Worm (Caenorhabditis elegans) whole organism, L1 larva: ENCODE data around the gene cec-3.

Source experiments
- C34B4.2 ChIP-seq: sonication (generic microtip); optimal IDR thresholded peaks from 2 replicates; lab custom pipeline; 2017; ENCODE audit warnings: mild to moderate bottlenecking, missing genetic modification characterization, missing compliant biosample characterization
- aha-1 ChIP-seq: fragments of 150-350 bp; optimal IDR thresholded peaks from 2 replicates; lab custom pipeline; 2014; ENCODE audit warnings: missing biosample characterization, missing genetic modification characterization
- alr-1 ChIP-seq: fragments of 200-800 bp; sonication (Bioruptor generic); optimal IDR thresholded peaks from 2 replicates; lab custom pipeline; 2018; ENCODE audit warnings: borderline replicate concordance, mild to moderate bottlenecking, missing genetic modification characterization, missing compliant biosample characterization
- aly-2 ChIP-seq: fragments of 150-350 bp; optimal IDR thresholded peaks from 2 replicates; lab custom pipeline; 2014; ENCODE audit warnings: missing biosample characterization, missing genetic modification characterization
- ama-1 ChIP-seq: fragments of 150-350 bp; optimal IDR thresholded peaks from 2 replicates; lab custom pipeline; 2014
- blmp-1 ChIP-seq: fragments of 150-350 bp; optimal IDR thresholded peaks from 2 replicates; lab custom pipeline; 2014; ENCODE audit warnings: missing biosample characterization, missing genetic modification characterization
- ceh-63 ChIP-seq: fragments of 200-800 bp; sonication (Bioruptor generic); optimal IDR thresholded peaks from 2 replicates; lab custom pipeline; 2018; ENCODE audit warnings: mild to moderate bottlenecking, missing genetic modification characterization, missing compliant biosample characterization
- ceh-82 ChIP-seq, 3 experiments: fragments of 150-350 bp in 1 of 3; sonication (generic microtip) in 2 of 3; optimal IDR thresholded peaks; 2 replicates each; lab custom pipeline; 2014 to 2017; ENCODE audit warnings: missing biosample characterization in 3 of 3, missing genetic modification characterization in 3 of 3
- ceh-90 ChIP-seq: sonication (generic microtip); optimal IDR thresholded peaks from 2 replicates; lab custom pipeline; 2016; ENCODE audit warnings: missing genetic modification characterization, missing compliant biosample characterization
- ces-1 ChIP-seq: fragments of 150-350 bp; optimal IDR thresholded peaks from 2 replicates; lab custom pipeline; 2014; ENCODE audit warnings: missing biosample characterization, missing genetic modification reagents, missing genetic modification characterization
- dpl-1 ChIP-seq, 3 experiments: fragments of 150-350 bp in 2 of 3; sonication (generic microtip) in 1 of 3; optimal IDR thresholded peaks; 2 replicates each; lab custom pipeline; 2014 to 2017; ENCODE audit warnings: missing biosample characterization in 3 of 3, missing genetic modification characterization in 3 of 3, missing genetic modification reagents in 3 of 3
- dsc-1 ChIP-seq: sonication (generic microtip); optimal IDR thresholded peaks from 2 replicates; lab custom pipeline; 2016; ENCODE audit warnings: mild to moderate bottlenecking, missing genetic modification characterization, missing compliant biosample characterization
- efl-1 ChIP-seq, 4 experiments: fragments of 150-350 bp; optimal IDR thresholded peaks in 3 of 4; peaks in 1 of 4; 1 replicate in 1 of 4; 2 replicates in 3 of 4; lab custom pipeline; 2014; ENCODE audit warnings: missing biosample characterization in 2 of 4, missing genetic modification characterization in 2 of 4, missing genetic modification reagents in 2 of 4
- efl-3 ChIP-seq: fragments of 200-800 bp; sonication (Bioruptor generic); optimal IDR thresholded peaks from 2 replicates; lab custom pipeline; 2018; ENCODE audit warnings: mild to moderate bottlenecking, missing genetic modification characterization, missing compliant biosample characterization
- elt-2 ChIP-seq: sonication (generic microtip); optimal IDR thresholded peaks from 2 replicates; lab custom pipeline; 2016; ENCODE audit warnings: missing genetic modification characterization, mild to moderate bottlenecking, inconsistent platforms, missing compliant biosample characterization, missing genetic modification reagents
- ets-5 ChIP-seq: fragments of 200-800 bp; sonication (Bioruptor generic); IDR thresholded peaks from 2 replicates; pipeline ENCODE4 v1.3.6; 2022; ENCODE audit warnings: missing genetic modification characterization, missing compliant biosample characterization
- fkh-10 ChIP-seq: sonication (generic microtip); optimal IDR thresholded peaks from 2 replicates; lab custom pipeline; 2017; ENCODE audit warnings: missing biosample characterization, missing genetic modification reagents, missing genetic modification characterization
- fkh-8 ChIP-seq: sonication (generic microtip); optimal IDR thresholded peaks from 2 replicates; lab custom pipeline; 2016; ENCODE audit warnings: mild to moderate bottlenecking, missing genetic modification characterization, missing compliant biosample characterization
- hlh-17 ChIP-seq: fragments of 200-800 bp; sonication (Bioruptor generic); optimal IDR thresholded peaks from 2 replicates; lab custom pipeline; 2018; ENCODE audit warnings: missing genetic modification characterization, mild to moderate bottlenecking, missing compliant biosample characterization, moderate library complexity, borderline replicate concordance
- hpl-2 ChIP-seq: fragments of 150-350 bp; optimal IDR thresholded peaks from 2 replicates; lab custom pipeline; 2014; ENCODE audit warnings: missing biosample characterization, missing genetic modification reagents, missing genetic modification characterization
- jun-1 ChIP-seq: fragments of 150-350 bp; optimal IDR thresholded peaks from 2 replicates; lab custom pipeline; 2014; ENCODE audit warnings: missing biosample characterization, missing genetic modification reagents, missing genetic modification characterization
- lin-13 ChIP-seq: fragments of 150-350 bp; optimal IDR thresholded peaks from 2 replicates; lab custom pipeline; 2014; ENCODE audit warnings: missing biosample characterization, missing genetic modification reagents, missing genetic modification characterization
- lin-35 ChIP-seq, 2 experiments: fragments of 150-350 bp; optimal IDR thresholded peaks; 2 replicates each; lab custom pipeline; 2014; ENCODE audit warnings: missing biosample characterization in 2 of 2, missing genetic modification characterization in 2 of 2, missing genetic modification reagents in 2 of 2
- lsy-2 ChIP-seq, 2 experiments: fragments of 150-350 bp; optimal IDR thresholded peaks; 2 replicates each; lab custom pipeline; 2014; ENCODE audit warnings: missing biosample characterization in 2 of 2, missing genetic modification characterization in 2 of 2
- mab-9 ChIP-seq: fragments of 200-800 bp; sonication (Bioruptor generic); IDR thresholded peaks from 2 replicates; pipeline ENCODE4 v1.3.6; 2022; ENCODE audit warnings: missing genetic modification reagents, missing genetic modification characterization, missing compliant biosample characterization
- mdl-1 ChIP-seq, 2 experiments: fragments of 150-350 bp; optimal IDR thresholded peaks; 2 replicates each; lab custom pipeline; 2014 to 2017; ENCODE audit warnings: missing biosample characterization in 2 of 2, missing genetic modification characterization in 2 of 2, inconsistent platforms in 1 of 2
- mep-1 ChIP-seq: fragments of 150-350 bp; optimal IDR thresholded peaks from 2 replicates; lab custom pipeline; 2014; ENCODE audit warnings: missing biosample characterization, missing genetic modification characterization
- nhr-12 ChIP-seq: sonication (generic microtip); optimal IDR thresholded peaks from 2 replicates; lab custom pipeline; 2017; ENCODE audit warnings: missing biosample characterization, missing genetic modification characterization
- nhr-19 ChIP-seq: fragments of 200-800 bp; sonication (Bioruptor generic); conservative IDR thresholded peaks from 2 replicates; pipeline ENCODE4 v1.3.6; 2022; ENCODE audit warnings: missing genetic modification characterization, missing compliant biosample characterization
- nhr-20 ChIP-seq: sonication (generic microtip); optimal IDR thresholded peaks from 2 replicates; lab custom pipeline; 2016; ENCODE audit warnings: mild to moderate bottlenecking, missing genetic modification characterization, missing compliant biosample characterization
- nhr-237 ChIP-seq: fragments of 150-350 bp; optimal IDR thresholded peaks from 2 replicates; lab custom pipeline; 2014; ENCODE audit warnings: missing biosample characterization, missing genetic modification characterization
- nhr-28 ChIP-seq: fragments of 150-350 bp; optimal IDR thresholded peaks from 2 replicates; lab custom pipeline; 2014; ENCODE audit warnings: missing biosample characterization, missing genetic modification characterization
- nhr-71 ChIP-seq: sonication (generic microtip); optimal IDR thresholded peaks from 2 replicates; lab custom pipeline; 2016; ENCODE audit warnings: mild to moderate bottlenecking, missing genetic modification characterization, moderate library complexity, missing compliant biosample characterization
- nhr-77 ChIP-seq: fragments of 150-350 bp; optimal IDR thresholded peaks from 2 replicates; lab custom pipeline; 2014; ENCODE audit warnings: missing biosample characterization, missing genetic modification characterization
- pag-3 ChIP-seq: sonication (generic microtip); optimal IDR thresholded peaks from 2 replicates; lab custom pipeline; 2017; ENCODE audit warnings: missing genetic modification characterization, mild to moderate bottlenecking, missing compliant biosample characterization, antibody characterized with exemption, borderline replicate concordance; ENCODE audit not compliant: insufficient read depth
- pax-3 ChIP-seq: fragments of 200-800 bp; sonication (Bioruptor generic); optimal IDR thresholded peaks from 2 replicates; lab custom pipeline; 2018; ENCODE audit warnings: mild to moderate bottlenecking, missing genetic modification characterization, moderate library complexity, missing compliant biosample characterization
- pqm-1 ChIP-seq: sonication (generic microtip); optimal IDR thresholded peaks from 3 replicates; lab custom pipeline; 2017; ENCODE audit warnings: missing biosample characterization, missing genetic modification characterization
- rnt-1 ChIP-seq: sonication (generic microtip); optimal IDR thresholded peaks from 2 replicates; lab custom pipeline; 2016; ENCODE audit warnings: mild to moderate bottlenecking, missing genetic modification characterization, moderate library complexity, missing compliant biosample characterization
- skn-1 ChIP-seq: fragments of 150-350 bp; optimal IDR thresholded peaks from 2 replicates; lab custom pipeline; 2014; ENCODE audit warnings: missing biosample characterization, missing genetic modification characterization
- snpc-4 ChIP-seq: fragments of 150-350 bp; optimal IDR thresholded peaks from 2 replicates; lab custom pipeline; 2014; ENCODE audit warnings: missing biosample characterization, missing genetic modification characterization
- snu-23 ChIP-seq: sonication (generic microtip); optimal IDR thresholded peaks from 2 replicates; lab custom pipeline; 2016; ENCODE audit warnings: missing genetic modification characterization, missing compliant biosample characterization
- sox-4 ChIP-seq: sonication (generic microtip); optimal IDR thresholded peaks from 2 replicates; lab custom pipeline; 2016; ENCODE audit warnings: missing genetic modification characterization, missing compliant biosample characterization
- unc-62 ChIP-seq: fragments of 150-350 bp; optimal IDR thresholded peaks from 2 replicates; lab custom pipeline; 2014; ENCODE audit warnings: missing biosample characterization, missing genetic modification reagents, missing genetic modification characterization
- unc-86 ChIP-seq: sonication (generic microtip); optimal IDR thresholded peaks from 2 replicates; lab custom pipeline; 2016; ENCODE audit warnings: missing genetic modification characterization, missing compliant biosample characterization
- vab-15 ChIP-seq: sonication (generic microtip); optimal IDR thresholded peaks from 2 replicates; lab custom pipeline; 2017; ENCODE audit warnings: missing genotype, mild to moderate bottlenecking, missing genetic modification characterization, missing compliant biosample characterization
- xbp-1 ChIP-seq: sonication (generic microtip); optimal IDR thresholded peaks from 2 replicates; lab custom pipeline; 2016; ENCODE audit warnings: missing genetic modification characterization, missing compliant biosample characterization
- zag-1 ChIP-seq: fragments of 150-350 bp; optimal IDR thresholded peaks from 2 replicates; lab custom pipeline; 2014; ENCODE audit warnings: missing biosample characterization, missing genetic modification characterization
- zip-4 ChIP-seq: fragments of 200-800 bp; sonication (Bioruptor generic); optimal IDR thresholded peaks from 2 replicates; lab custom pipeline; 2018; ENCODE audit warnings: mild to moderate bottlenecking, missing genetic modification characterization, moderate library complexity, missing compliant biosample characterization
- ztf-4 ChIP-seq: fragments of 150-350 bp; optimal IDR thresholded peaks from 2 replicates; lab custom pipeline; 2014; ENCODE audit warnings: missing biosample characterization, missing genetic modification characterization

cec-3 gene

DNA sequence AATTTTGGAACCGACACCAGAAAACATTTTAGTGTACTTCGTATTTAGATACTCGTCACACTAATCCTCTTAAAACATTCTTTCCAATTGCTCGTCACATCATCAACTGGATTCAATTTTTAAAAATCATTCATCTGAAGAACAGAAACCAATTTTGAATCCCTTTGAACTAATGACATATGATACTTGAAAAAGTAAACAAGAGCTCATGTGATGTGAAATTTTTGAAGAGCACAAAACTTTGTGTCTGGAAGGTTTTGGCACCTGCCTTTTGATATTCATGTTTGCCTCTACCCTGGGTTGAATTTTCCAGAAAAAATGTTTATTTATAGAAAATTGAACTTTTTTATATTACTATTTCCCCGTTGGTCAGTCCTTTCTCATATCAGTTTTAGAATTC lies 31.4 kb upstream of the cec-3 start (continued):
- TF ChIP-seq efl-1 (optimal IDR thresholded peaks at IDR 0.05; lab: Kevin White, UChicago) (peak in 1 of 2 experiments; percentile 17), efl-1 (GFP tag; optimal IDR thresholded peaks at IDR 0.05 in 1 of 2; lab: Kevin White, UChicago) (no peak), ces-1 (GFP tag; lab: Kevin White, UChicago) (no peak), ama-1 (lab: Kevin White, UChicago) (no peak), lsy-2 (tag; optimal IDR thresholded peaks at IDR 0.05; lab: Kevin White, UChicago) (peak; percentile 0 to 28), fkh-8 (tag; lab: Kevin White, UChicago) (peak; percentile 63), vab-15 (tag; lab: Kevin White, UChicago) (no peak), nhr-20 (tag; lab: Kevin White, UChicago) (peak; percentile 49), ets-5 (GFP tag; lab: Robert Waterston, UW) (no peak), zag-1 (tag; lab: Kevin White, UChicago) (no peak), nhr-237 (no peak), nhr-71 (peak; percentile 67), alr-1 (tag; lab: Kevin White, UChicago) (no peak), rnt-1 (tag; lab: Kevin White, UChicago) (no peak), pag-3 (no peak), lin-35 (GFP tag; optimal IDR thresholded peaks at IDR 0.05; lab: Kevin White, UChicago) (peak; percentile 5 to 12), skn-1 (tag; lab: Kevin White, UChicago) (no peak)

ce11 chrII:7887295-7887694 lies 29.9 kb upstream of the cec-3 start:
- TF ChIP-seq ztf-4 (peak; percentile 46), nhr-237 (peak; percentile 25), fkh-10 (GFP tag; lab: Kevin White, UChicago) (peak; percentile 25), ceh-63 (GFP tag; lab: Kevin White, UChicago) (no peak), unc-62 (GFP tag; lab: Kevin White, UChicago) (no peak), aly-2 (tag; lab: Kevin White, UChicago) (no peak), nhr-77 (no peak), ceh-82 (tag; optimal IDR thresholded peaks at IDR 0.05; lab: Kevin White, UChicago) (peak in 2 of 3 experiments; percentile 9 to 63), pax-3 (tag; lab: Kevin White, UChicago) (peak; percentile 50), nhr-12 (no peak), zip-4 (GFP tag; lab: Kevin White, UChicago) (peak; percentile 57), snpc-4 (peak; percentile 28), pqm-1 (tag; lab: Kevin White, UChicago) (no peak), snu-23 (peak; percentile 56), hpl-2 (GFP tag; lab: Kevin White, UChicago) (no peak), nhr-71 (peak; percentile 83), efl-3 (GFP tag; lab: Kevin White, UChicago) (no peak), alr-1 (tag; lab: Kevin White, UChicago) (no peak), mab-9 (GFP tag; lab: Robert Waterston, UW) (no peak), hlh-17 (no peak), C34B4.2 (no peak), rnt-1 (tag; lab: Kevin White, UChicago) (peak; percentile 33), pag-3 (no peak), nhr-28 (no peak), unc-86 (tag; lab: Kevin White, UChicago) (no peak), lsy-2 (tag; optimal IDR thresholded peaks at IDR 0.05; lab: Kevin White, UChicago) (peak; percentile 43 to 68), dpl-1 (GFP tag; optimal IDR thresholded peaks at IDR 0.05; lab: Kevin White, UChicago) (peak in 1 of 3 experiments; percentile 17), mep-1 (peak; percentile 82), nhr-19 (no peak), aha-1 (tag; lab: Kevin White, UChicago) (no peak), jun-1 (peak; percentile 67), sox-4 (tag; lab: Kevin White, UChicago) (peak; percentile 22), ces-1 (GFP tag; lab: Kevin White, UChicago) (no peak), lin-13 (no peak), lin-35 (GFP tag; optimal IDR thresholded peaks at IDR 0.05; lab: Kevin White, UChicago) (peak in 1 of 2 experiments; percentile 38), xbp-1 (tag; lab: Kevin White, UChicago) (peak; percentile 31), ceh-90 (tag; lab: Kevin White, UChicago) (no peak), dsc-1 (tag; lab: Kevin White, UChicago) (peak; percentile 16), mdl-1 (tag; optimal IDR thresholded peaks at IDR 0.05; lab: Kevin White, UChicago) (no peak), blmp-1 (tag; lab: Kevin White, UChicago) (peak; percentile 22), fkh-8 (tag; lab: Kevin White, UChicago) (peak; percentile 98), elt-2 (no peak)
